Worm (Caenorhabditis elegans) whole organism, L1 larva: ENCODE data around the gene cpr-1.

Experiments used
- Y116A8C.19 ChIP-seq: sonication (generic microtip); optimal IDR thresholded peaks from 2 replicates; lab custom pipeline; 2016; ENCODE audit warnings: missing compliant biosample characterization, missing genetic modification characterization, borderline replicate concordance
- ama-1 ChIP-seq: fragments of 150-350 bp; optimal IDR thresholded peaks from 2 replicates; lab custom pipeline; 2014
- fkh-10 ChIP-seq: sonication (generic microtip); optimal IDR thresholded peaks from 2 replicates; lab custom pipeline; 2017; ENCODE audit warnings: missing biosample characterization, missing genetic modification reagents, missing genetic modification characterization
- nhr-20 ChIP-seq: sonication (generic microtip); optimal IDR thresholded peaks from 2 replicates; lab custom pipeline; 2016; ENCODE audit warnings: mild to moderate bottlenecking, missing genetic modification characterization, missing compliant biosample characterization
- nhr-76 ChIP-seq: sonication (generic microtip); optimal IDR thresholded peaks from 2 replicates; lab custom pipeline; 2017; ENCODE audit warnings: missing biosample characterization, missing genetic modification characterization
- nhr-90 ChIP-seq: sonication (generic microtip); optimal IDR thresholded peaks from 2 replicates; lab custom pipeline; 2016; ENCODE audit warnings: mild to moderate bottlenecking, missing genetic modification characterization, missing compliant biosample characterization; ENCODE audit not compliant: poor library complexity
- zag-1 ChIP-seq: fragments of 150-350 bp; optimal IDR thresholded peaks from 2 replicates; lab custom pipeline; 2014; ENCODE audit warnings: missing biosample characterization, missing genetic modification characterization
- ztf-11 ChIP-seq, 2 experiments: sonication (generic microtip); optimal IDR thresholded peaks; 2 replicates each; lab custom pipeline; 2016 to 2017; ENCODE audit warnings: missing genetic modification characterization in 2 of 2, missing biosample characterization in 1 of 2, missing compliant biosample characterization in 1 of 2

- TF ChIP-seq ama-1 (lab: Kevin White, UChicago) = no peak
- no peak for TF ChIP-seq zag-1
- no peak for TF ChIP-seq nhr-76 (tag; lab: Kevin White, UChicago)
- TF ChIP-seq nhr-90 (tag; lab: Kevin White, UChicago) = no peak
- TF ChIP-seq nhr-20 = no peak
- no peak for TF ChIP-seq Y116A8C.19
- TF ChIP-seq fkh-10 = no peak
- TF ChIP-seq ztf-11 (tag; optimal IDR thresholded peaks at IDR 0.05; lab: Kevin White, UChicago) = no peak
These were observed 22.1 kb downstream of the cpr-1 start for ce11 chrV:11997403-11997802.
